Worm (Caenorhabditis elegans) whole organism, L3 larva: Measurements from ENCODE around the gene acbp-4.

Experiments
- ceh-28 ChIP-seq: fragments of 150-350 bp; optimal IDR thresholded peaks from 2 replicates; lab custom pipeline; 2014; ENCODE audit warnings: missing biosample characterization, missing genetic modification reagents, missing genetic modification characterization
- ceh-82 ChIP-seq: fragments of 150-350 bp; optimal IDR thresholded peaks from 2 replicates; lab custom pipeline; 2014; ENCODE audit warnings: missing biosample characterization, missing genetic modification characterization
- daf-12 ChIP-seq: fragments of 150-350 bp; optimal IDR thresholded peaks from 2 replicates; lab custom pipeline; 2014; ENCODE audit warnings: missing biosample characterization, missing genetic modification reagents, missing genetic modification characterization
- lin-15B ChIP-seq: fragments of 150-350 bp; optimal IDR thresholded peaks from 2 replicates; lab custom pipeline; 2014; ENCODE audit warnings: missing biosample characterization, missing genetic modification characterization
- nfya-1 ChIP-seq: sonication (generic microtip); optimal IDR thresholded peaks from 2 replicates; lab custom pipeline; 2017; ENCODE audit warnings: missing genetic modification characterization, mild to moderate bottlenecking, missing compliant biosample characterization, antibody characterized with exemption, moderate library complexity; ENCODE audit not compliant: insufficient read depth
- nhr-25 ChIP-seq: sonication (generic microtip); optimal IDR thresholded peaks from 2 replicates; lab custom pipeline; 2017; ENCODE audit warnings: missing biosample characterization, missing genetic modification characterization
- pha-4 ChIP-seq: fragments of 150-350 bp; optimal IDR thresholded peaks from 2 replicates; lab custom pipeline; 2014; ENCODE audit warnings: missing biosample characterization, missing genetic modification reagents, missing genetic modification characterization
- snpc-4 ChIP-seq: fragments of 150-350 bp; optimal IDR thresholded peaks from 2 replicates; lab custom pipeline; 2014; ENCODE audit warnings: missing biosample characterization, missing genetic modification characterization
- unc-39 ChIP-seq: sonication (generic microtip); optimal IDR thresholded peaks from 4 replicates; lab custom pipeline; 2017; ENCODE audit warnings: missing biosample characterization, missing genetic modification characterization
- unc-62 ChIP-seq: fragments of 150-350 bp; sonication (generic microtip); optimal IDR thresholded peaks from 4 replicates; lab custom pipeline; 2014; ENCODE audit warnings: missing biosample characterization, missing genetic modification reagents, missing genetic modification characterization
- ztf-4 ChIP-seq: fragments of 150-350 bp; optimal IDR thresholded peaks from 2 replicates; lab custom pipeline; 2014; ENCODE audit warnings: missing biosample characterization, missing genetic modification characterization

DNA sequence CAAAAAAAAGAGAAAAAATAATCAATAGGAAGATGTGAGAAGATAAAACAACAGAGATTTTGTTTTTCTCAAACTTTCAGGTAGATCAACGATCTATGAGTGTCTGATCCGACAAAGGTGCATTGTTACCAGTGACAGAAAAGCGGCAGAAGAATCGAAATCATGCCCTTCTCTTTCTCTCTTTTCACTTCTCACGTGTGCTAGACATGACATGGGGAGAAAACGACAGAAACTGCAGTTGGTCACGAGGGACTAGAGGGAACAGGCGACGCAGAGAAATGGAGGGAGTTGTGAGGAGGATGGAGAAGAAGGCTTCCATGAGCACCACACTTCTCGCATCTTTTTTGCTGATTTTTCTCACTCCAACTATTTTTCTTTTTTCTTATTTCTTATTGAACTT, 26.3 kb upstream of the acbp-4 start, which contains the start of gene F56C9.10:
- TF ChIP-seq daf-12 (tag; lab: Kevin White, UChicago) (no peak), unc-62 (peak; percentile 88), pha-4 (peak; percentile 55), ceh-82 (tag; lab: Kevin White, UChicago) (no peak), ztf-4 (tag; lab: Kevin White, UChicago) (peak; percentile 68), nfya-1 (tag; lab: Kevin White, UChicago) (peak; percentile 88), unc-39 (tag; lab: Kevin White, UChicago) (no peak), nhr-25 (peak; percentile 72), lin-15B (tag; lab: Kevin White, UChicago) (peak; percentile 82), ceh-28 (tag; lab: Kevin White, UChicago) (peak; percentile 44), snpc-4 (tag; lab: Kevin White, UChicago) (peak; percentile 78)
